Fruit fly (Drosophila melanogaster) whole organism, embryonic: Measurements from ENCODE around the gene Abi.

ENCODE experiments used
- CG10209 ChIP-seq: fragments of 200-800 bp; sonication (Bioruptor generic); optimal IDR thresholded peaks from 3 replicates; lab custom pipeline; 2017; ENCODE audit warnings: missing biosample characterization, mild to moderate bottlenecking, missing genetic modification characterization, missing genetic modification reagents
- CG10431 ChIP-seq: fragments of 200-800 bp; sonication (Bioruptor generic); optimal IDR thresholded peaks from 3 replicates; lab custom pipeline; 2018; ENCODE audit warnings: missing biosample characterization, mild to moderate bottlenecking, missing genetic modification characterization
- CG11504 ChIP-seq: fragments of 200-800 bp; sonication (Bioruptor generic); optimal IDR thresholded peaks from 3 replicates; lab custom pipeline; 2019; ENCODE audit warnings: missing biosample characterization, mild to moderate bottlenecking, missing genetic modification characterization, moderate library complexity
- CG12219 ChIP-seq: fragments of 200-800 bp; sonication (Bioruptor generic); optimal IDR thresholded peaks from 3 replicates; lab custom pipeline; 2018; ENCODE audit warnings: missing biosample characterization, mild to moderate bottlenecking, missing genetic modification characterization
- CG13123 ChIP-seq: fragments of 200-800 bp; sonication (Bioruptor generic); optimal IDR thresholded peaks from 2 replicates; lab custom pipeline; 2016; ENCODE audit warnings: missing biosample characterization, missing genetic modification characterization
- CG13894 ChIP-seq: fragments of 200-800 bp; sonication (Bioruptor generic); optimal IDR thresholded peaks from 3 replicates; lab custom pipeline; 2018; ENCODE audit warnings: missing biosample characterization, mild to moderate bottlenecking, missing genetic modification characterization, moderate library complexity
- CG31365 ChIP-seq: fragments of 200-800 bp; sonication (Bioruptor generic); optimal IDR thresholded peaks from 2 replicates; lab custom pipeline; 2018; ENCODE audit warnings: missing biosample characterization, mild to moderate bottlenecking, missing genetic modification characterization
- CG4820 ChIP-seq: fragments of 200-800 bp; sonication (Bioruptor generic); optimal IDR thresholded peaks from 3 replicates; lab custom pipeline; 2016; ENCODE audit warnings: missing biosample characterization, missing genetic modification characterization
- CG4854 ChIP-seq: fragments of 200-800 bp; sonication (Bioruptor generic); optimal IDR thresholded peaks from 2 replicates; lab custom pipeline; 2016; ENCODE audit warnings: missing biosample characterization, missing genetic modification characterization, inconsistent platforms
- CG5180 ChIP-seq: fragments of 200-800 bp; sonication (Bioruptor generic); optimal IDR thresholded peaks from 3 replicates; lab custom pipeline; 2017; ENCODE audit warnings: missing biosample characterization, missing genetic modification characterization, mild to moderate bottlenecking, moderate library complexity, missing genetic modification reagents
- CG6272 ChIP-seq: fragments of 200-800 bp; sonication (Bioruptor generic); IDR thresholded peaks from 2 replicates; pipeline ENCODE4 v1.3.6; 2022; ENCODE audit warnings: missing biosample characterization, missing genetic modification characterization
- CG6683 ChIP-seq: fragments of 200-800 bp; sonication (Bioruptor generic); optimal IDR thresholded peaks from 2 replicates; lab custom pipeline; 2017; ENCODE audit warnings: missing biosample characterization, mild to moderate bottlenecking, missing genetic modification characterization, missing genetic modification reagents
- CkIIα-i1 ChIP-seq: fragments of 200-800 bp; sonication (Bioruptor generic); IDR thresholded peaks from 2 replicates; pipeline ENCODE4 v1.3.6; 2022; ENCODE audit warnings: missing biosample characterization, missing genetic modification characterization
- Doc2 ChIP-seq: fragments of 200-800 bp; sonication (Bioruptor generic); IDR thresholded peaks from 2 replicates; pipeline ENCODE4 v1.3.6; 2022; ENCODE audit warnings: missing biosample characterization, missing genetic modification characterization
- Drgx ChIP-seq: fragments of 200-800 bp; sonication (Bioruptor generic); IDR thresholded peaks from 2 replicates; pipeline ENCODE4 v1.3.6; 2022; ENCODE audit warnings: missing biosample characterization, missing genetic modification characterization
- E2f1 ChIP-seq: fragments of 200-800 bp; sonication (Bioruptor generic); IDR thresholded peaks from 2 replicates; pipeline ENCODE4 v1.3.6; 2022; ENCODE audit warnings: missing biosample characterization, missing genetic modification characterization
- Hr39 ChIP-seq: fragments of >200 bp; optimal IDR thresholded peaks from 2 replicates; lab custom pipeline; 2017
- Tbp ChIP-seq: fragments of >200 bp; optimal IDR thresholded peaks from 2 replicates; lab custom pipeline; 2018; ENCODE audit warnings: missing biosample characterization, missing genetic modification characterization
- ab ChIP-seq: fragments of 200-800 bp; sonication (Bioruptor generic); optimal IDR thresholded peaks from 2 replicates; lab custom pipeline; 2016; ENCODE audit warnings: missing biosample characterization, missing genetic modification characterization
- bowl ChIP-seq: fragments of 200-800 bp; sonication (Bioruptor generic); IDR thresholded peaks from 2 replicates; pipeline ENCODE4 v1.3.6; 2022; ENCODE audit warnings: missing biosample characterization, missing genetic modification characterization
- br ChIP-seq: fragments of >200 bp; optimal IDR thresholded peaks from 2 replicates; lab custom pipeline; 2017
- btn ChIP-seq: fragments of 200-800 bp; sonication (Bioruptor generic); optimal IDR thresholded peaks from 2 replicates; lab custom pipeline; 2016; ENCODE audit warnings: missing biosample characterization, missing genetic modification characterization
- disco-r ChIP-seq: fragments of 200-800 bp; sonication (Bioruptor generic); optimal IDR thresholded peaks from 2 replicates; lab custom pipeline; 2016; ENCODE audit warnings: missing biosample characterization, missing genetic modification characterization
- dmrt11E ChIP-seq: fragments of 200-800 bp; sonication (Bioruptor generic); optimal IDR thresholded peaks from 3 replicates; lab custom pipeline; 2018; ENCODE audit warnings: missing biosample characterization, mild to moderate bottlenecking, missing genetic modification characterization, moderate library complexity
- fd3F ChIP-seq: fragments of 200-800 bp; sonication (Bioruptor generic); optimal IDR thresholded peaks from 2 replicates; lab custom pipeline; 2018; ENCODE audit warnings: missing biosample characterization, mild to moderate bottlenecking, missing genetic modification characterization, moderate library complexity
- inv ChIP-seq: fragments of 200-800 bp; sonication (Bioruptor generic); IDR thresholded peaks from 2 replicates; pipeline ENCODE4 v1.3.6; 2022; ENCODE audit warnings: missing biosample characterization, missing genetic modification characterization; ENCODE audit not compliant: partially characterized antibody
- pita ChIP-seq: fragments of 200-800 bp; sonication (Bioruptor generic); optimal IDR thresholded peaks from 2 replicates; lab custom pipeline; 2017; ENCODE audit warnings: missing biosample characterization, mild to moderate bottlenecking, missing genetic modification characterization
- pnt ChIP-seq: fragments of 200-800 bp; sonication (Bioruptor generic); optimal IDR thresholded peaks from 3 replicates; lab custom pipeline; 2016; ENCODE audit warnings: missing biosample characterization, missing genetic modification characterization
- pros ChIP-seq: fragments of 200-800 bp; sonication (Bioruptor generic); optimal IDR thresholded peaks from 3 replicates; lab custom pipeline; 2019; ENCODE audit warnings: missing biosample characterization, mild to moderate bottlenecking, missing genetic modification characterization, moderate library complexity
- row ChIP-seq: fragments of 200-800 bp; sonication (Bioruptor generic); IDR thresholded peaks from 3 replicates; pipeline ENCODE4 v1.3.6; 2022; ENCODE audit warnings: missing biosample characterization, missing genetic modification characterization
- sc ChIP-seq, 3 experiments: fragments of >200 bp in 2 of 3; fragments of 200-800 bp in 1 of 3; sonication (Bioruptor generic) in 1 of 3; optimal IDR thresholded peaks; 2 replicates in 2 of 3; 3 replicates in 1 of 3; lab custom pipeline; 2017; ENCODE audit warnings: mild to moderate bottlenecking in 1 of 3, missing biosample characterization in 1 of 3, missing genetic modification characterization in 1 of 3, missing genetic modification reagents in 1 of 3
- sd ChIP-seq: fragments of 200-800 bp; sonication (Bioruptor generic); optimal IDR thresholded peaks from 3 replicates; lab custom pipeline; 2018; ENCODE audit warnings: missing biosample characterization, mild to moderate bottlenecking, missing genetic modification characterization, moderate library complexity
- sima ChIP-seq: fragments of 200-800 bp; sonication (Bioruptor generic); optimal IDR thresholded peaks from 2 replicates; lab custom pipeline; 2016; ENCODE audit warnings: missing biosample characterization, missing genetic modification characterization
- sisA ChIP-seq: fragments of 200-800 bp; sonication (Bioruptor generic); IDR thresholded peaks from 2 replicates; pipeline ENCODE4 v1.3.6; 2022; ENCODE audit warnings: missing biosample characterization, missing genetic modification characterization
- sna ChIP-seq: fragments of 200-800 bp; sonication (Bioruptor generic); IDR thresholded peaks from 2 replicates; pipeline ENCODE4 v1.3.6; 2022; ENCODE audit warnings: missing biosample characterization, missing genetic modification characterization; ENCODE audit not compliant: partially characterized antibody
- tgo ChIP-seq: fragments of 200-800 bp; sonication (Bioruptor generic); IDR thresholded peaks from 3 replicates; pipeline ENCODE4 v1.3.6; 2022; ENCODE audit warnings: missing biosample characterization, missing genetic modification characterization
- tin ChIP-seq: fragments of 200-800 bp; sonication (Bioruptor generic); optimal IDR thresholded peaks from 3 replicates; lab custom pipeline; 2016; ENCODE audit warnings: missing biosample characterization, missing genetic modification characterization
- wdn ChIP-seq: fragments of 200-800 bp; sonication (Bioruptor generic); IDR thresholded peaks from 2 replicates; pipeline ENCODE4 v1.3.6; 2022; ENCODE audit warnings: missing biosample characterization, missing genetic modification characterization
- zen ChIP-seq: fragments of 200-800 bp; sonication (Bioruptor generic); optimal IDR thresholded peaks from 3 replicates; lab custom pipeline; 2018; ENCODE audit warnings: missing biosample characterization, mild to moderate bottlenecking, missing genetic modification characterization, moderate library complexity

Gene Abi

DNA sequence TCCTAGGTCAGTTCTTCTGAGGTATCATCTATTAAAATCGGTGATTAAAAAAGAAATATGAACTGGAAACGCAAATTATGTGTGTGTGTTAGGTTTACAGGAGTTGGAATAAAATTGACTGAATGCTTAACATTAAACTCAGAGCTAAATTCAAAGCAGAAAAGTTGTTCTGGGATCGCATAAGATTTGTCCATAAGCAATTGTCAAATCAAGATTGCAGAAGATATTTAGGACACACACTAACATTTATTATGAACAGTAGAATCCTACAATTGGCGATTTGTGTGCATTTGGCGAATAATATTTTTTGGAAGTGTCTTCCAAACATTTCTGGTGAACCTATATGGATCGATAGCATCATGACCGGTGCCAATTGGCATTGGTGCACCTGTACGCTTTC, 35.1 kb upstream of the Abi start, which contains the start of gene CG31533:
TSS of gene CG31533 (minus strand) at position 101 of the 400 bp plus-strand sequence.
- TF ChIP-seq row (GFP tag; lab: Robert Waterston, UW) (no peak), CG10209 (GFP tag; lab: Kevin White, UChicago) (no peak), CG4820 (no peak), CG6683 (no peak), tin (GFP tag; lab: Kevin White, UChicago) (no peak), CG6272 (GFP tag; lab: Robert Waterston, UW) (no peak), CkIIα-i1 (GFP tag; lab: Robert Waterston, UW) (no peak)

DNA sequence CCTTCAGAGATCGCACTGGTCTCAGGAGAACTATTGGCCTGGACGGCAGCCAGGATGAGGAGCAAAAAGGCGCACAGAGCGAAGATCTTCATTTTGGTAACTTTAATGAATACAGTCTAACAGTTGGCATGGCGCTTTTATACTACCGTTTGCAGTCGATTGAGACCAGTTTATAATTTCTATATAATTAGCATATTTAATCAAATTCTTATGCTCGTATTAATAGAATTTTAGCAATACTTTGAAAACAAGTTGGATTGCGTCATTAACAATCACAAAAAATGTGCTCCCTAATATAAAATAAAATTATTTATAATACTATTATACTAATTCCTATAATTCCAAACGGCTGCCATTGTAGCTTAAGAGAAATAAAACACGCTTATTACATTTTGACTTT, 32.1 kb upstream of the Abi start, which contains the start of gene CG44215:
TSS of gene CG44215 (minus strand) at position 101 of the 400 bp plus-strand sequence.
- TF ChIP-seq sd (no peak), pnt (GFP tag; lab: Kevin White, UChicago) (no peak), sisA (no peak), CG4854 (no peak), tgo (GFP tag; lab: Robert Waterston, UW) (no peak), sc (optimal IDR thresholded peaks at IDR 0.05; lab: Kevin White, UChicago) (no peak), sc (GFP tag; optimal IDR thresholded peaks at IDR 0.05; lab: Kevin White, UChicago) (no peak), sima (GFP tag; lab: Kevin White, UChicago) (no peak), CG31365 (tag; lab: Kevin White, UChicago) (no peak), inv (no peak), CG12219 (GFP tag; lab: Kevin White, UChicago) (no peak), sna (GFP tag; lab: Robert Waterston, UW) (no peak), CG5180 (GFP tag; lab: Kevin White, UChicago) (no peak), row (GFP tag; lab: Robert Waterston, UW) (no peak), E2f1 (GFP tag; lab: Robert Waterston, UW) (no peak), Drgx (GFP tag; lab: Robert Waterston, UW) (no peak)

DNA sequence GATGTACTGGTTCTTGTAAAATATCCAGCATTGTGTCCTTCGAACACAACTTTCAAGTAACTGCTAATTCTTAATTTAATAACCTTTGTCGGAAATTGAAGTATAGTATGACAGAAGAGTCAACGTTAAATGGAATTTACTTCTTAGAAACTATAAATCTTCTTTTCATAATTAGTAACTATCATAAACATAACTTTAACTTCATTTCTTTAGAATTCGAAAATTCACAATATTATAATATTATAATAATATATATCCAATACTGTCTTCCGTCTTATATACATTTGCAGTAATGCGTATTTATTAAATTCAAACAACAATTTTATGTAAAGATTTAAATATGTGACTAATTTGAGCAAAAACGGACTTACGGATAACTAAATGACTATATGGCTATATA, 31.5 kb upstream of the Abi start, which contains the start of gene Recs1:
TSS of gene Recs1 (minus strand) at position 101 of the 400 bp plus-strand sequence.
- TF ChIP-seq disco-r (GFP tag; lab: Kevin White, UChicago) (no peak), Hr39 (lab: Kevin White, UChicago) (no peak), fd3F (GFP tag; lab: Kevin White, UChicago) (no peak), zen (tag; lab: Kevin White, UChicago) (no peak), btn (GFP tag; lab: Kevin White, UChicago) (no peak), br (no peak), CG13894 (tag; lab: Kevin White, UChicago) (no peak), Tbp (no peak), ab (GFP tag; lab: Kevin White, UChicago) (no peak), pita (GFP tag; lab: Kevin White, UChicago) (no peak), Doc2 (no peak), bowl (GFP tag; lab: Robert Waterston, UW) (no peak), pros (no peak), CG10431 (no peak), CG11504 (tag; lab: Kevin White, UChicago) (no peak), dmrt11E (no peak), wdn (GFP tag; lab: Robert Waterston, UW) (no peak), CG13123 (GFP tag; lab: Kevin White, UChicago) (no peak)
